Worm (Caenorhabditis elegans) whole organism, mixed stage, embryonic: ENCODE measurements around the gene col-84.

Experiments used
- ces-1 ChIP-seq: fragments of 150-350 bp; optimal IDR thresholded peaks from 2 replicates; lab custom pipeline; 2014; ENCODE audit warnings: missing biosample characterization, missing genetic modification reagents, missing genetic modification characterization
- drap-1 ChIP-seq: fragments of 200-800 bp; sonication (Bioruptor generic); optimal IDR thresholded peaks from 3 replicates; lab custom pipeline; 2018; ENCODE audit warnings: mild to moderate bottlenecking, missing genetic modification characterization, missing compliant biosample characterization

DNA sequence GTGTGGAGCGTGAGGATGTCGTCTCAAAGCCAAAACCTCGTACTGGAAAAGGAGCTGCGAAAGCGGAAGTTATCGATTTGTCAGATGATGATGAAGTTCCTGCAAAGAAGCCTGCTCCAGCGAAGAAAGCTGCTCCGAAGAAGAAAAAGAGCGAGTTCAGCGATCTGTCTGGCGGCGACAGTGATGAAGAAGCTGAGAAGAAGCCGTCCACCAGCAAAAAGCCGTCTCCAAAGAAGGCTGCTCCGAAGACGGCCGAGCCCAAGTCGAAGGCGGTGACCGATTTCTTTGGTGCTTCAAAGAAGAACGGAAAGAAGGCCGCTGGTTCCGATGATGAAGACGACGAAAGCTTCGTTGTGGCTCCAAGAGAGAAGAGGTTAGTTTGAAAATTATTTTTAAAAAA lies 11.4 kb downstream of the col-84 start:
- no peak for TF ChIP-seq drap-1 (GFP tag; lab: Kevin White, UChicago)
- TF ChIP-seq ces-1 (GFP tag; lab: Kevin White, UChicago): no peak
